Worm (Caenorhabditis elegans) whole organism, late embryonic: Measurements from ENCODE around the gene srbc-68.
A peak's percentile ranks its signal among the peaks of the same experiment; 100 is the strongest.
"Not testable (repeated sequence)": the region's sequence is repeated elsewhere in the genome, so short reads cannot be mapped to it uniquely, and the experiment has no call there.

ENCODE experiments used
- F13H6.1 ChIP-seq: sonication (generic microtip); optimal IDR thresholded peaks from 2 replicates; lab custom pipeline; 2016; ENCODE audit warnings: missing genetic modification characterization, missing compliant biosample characterization
- K02D7.2 ChIP-seq: sonication (generic microtip); optimal IDR thresholded peaks from 2 replicates; lab custom pipeline; 2017; ENCODE audit warnings: mild to moderate bottlenecking, missing genetic modification characterization, missing compliant biosample characterization
- T23F11.4 ChIP-seq: fragments of 200-800 bp; sonication (Bioruptor generic); optimal IDR thresholded peaks from 2 replicates; lab custom pipeline; 2018; ENCODE audit warnings: mild to moderate bottlenecking, missing genetic modification characterization, missing compliant biosample characterization
- ceh-14 ChIP-seq: sonication (generic microtip); optimal IDR thresholded peaks from 2 replicates; lab custom pipeline; 2016; ENCODE audit warnings: missing genotype, missing genetic modification characterization, missing compliant biosample characterization
- ceh-24 ChIP-seq: sonication (generic microtip); optimal IDR thresholded peaks from 2 replicates; lab custom pipeline; 2016; ENCODE audit warnings: mild to moderate bottlenecking, missing genetic modification characterization, missing compliant biosample characterization
- ceh-34 ChIP-seq: sonication (generic microtip); optimal IDR thresholded peaks from 2 replicates; lab custom pipeline; 2016; ENCODE audit warnings: mild to moderate bottlenecking, missing genetic modification characterization, missing compliant biosample characterization
- ceh-45 ChIP-seq: fragments of 200-800 bp; sonication (Bioruptor generic); IDR thresholded peaks from 2 replicates; pipeline ENCODE4 v1.3.6; 2022; ENCODE audit warnings: missing genetic modification reagents, missing genetic modification characterization, missing compliant biosample characterization
- ceh-48 ChIP-seq: sonication (generic microtip); optimal IDR thresholded peaks from 2 replicates; lab custom pipeline; 2016; ENCODE audit warnings: missing genetic modification characterization, inconsistent platforms, missing compliant biosample characterization
- ceh-6 ChIP-seq: fragments of 200-800 bp; sonication (Bioruptor generic); optimal IDR thresholded peaks from 2 replicates; lab custom pipeline; 2018; ENCODE audit warnings: mild to moderate bottlenecking, missing genetic modification characterization, missing compliant biosample characterization
- elt-2 ChIP-seq: sonication (generic microtip); optimal IDR thresholded peaks from 2 replicates; lab custom pipeline; 2016; ENCODE audit warnings: missing genetic modification reagents, missing genetic modification characterization, missing compliant biosample characterization
- elt-4 ChIP-seq: sonication (generic microtip); optimal IDR thresholded peaks from 2 replicates; lab custom pipeline; 2016; ENCODE audit warnings: missing genetic modification characterization, missing compliant biosample characterization
- eyg-1 ChIP-seq: sonication (generic microtip); optimal IDR thresholded peaks from 2 replicates; lab custom pipeline; 2016; ENCODE audit warnings: missing genotype, missing genetic modification characterization, missing compliant biosample characterization
- hlh-13 ChIP-seq: fragments of 200-800 bp; sonication (Bioruptor generic); optimal IDR thresholded peaks from 2 replicates; lab custom pipeline; 2018; ENCODE audit warnings: mild to moderate bottlenecking, missing genetic modification characterization, missing compliant biosample characterization
- hlh-6 ChIP-seq: sonication (generic microtip); optimal IDR thresholded peaks from 2 replicates; lab custom pipeline; 2016; ENCODE audit warnings: missing genotype, missing genetic modification characterization, missing compliant biosample characterization
- pha-2 ChIP-seq: sonication (generic microtip); optimal IDR thresholded peaks from 2 replicates; lab custom pipeline; 2017; ENCODE audit warnings: mild to moderate bottlenecking, missing genetic modification characterization, missing compliant biosample characterization
- ref-2 ChIP-seq: sonication (generic microtip); optimal IDR thresholded peaks from 2 replicates; lab custom pipeline; 2016; ENCODE audit warnings: missing genetic modification characterization, missing compliant biosample characterization
- sdc-2 ChIP-seq: sonication (generic microtip); optimal IDR thresholded peaks from 2 replicates; lab custom pipeline; 2016; ENCODE audit warnings: missing genotype, missing genetic modification characterization, missing compliant biosample characterization
- sox-4 ChIP-seq: sonication (generic microtip); optimal IDR thresholded peaks from 2 replicates; lab custom pipeline; 2017; ENCODE audit warnings: mild to moderate bottlenecking, missing genetic modification characterization, inconsistent platforms, missing compliant biosample characterization
- syd-9 ChIP-seq: sonication (generic microtip); optimal IDR thresholded peaks from 2 replicates; lab custom pipeline; 2016; ENCODE audit warnings: mild to moderate bottlenecking, missing genetic modification characterization, moderate library complexity, missing compliant biosample characterization
- tbx-7 ChIP-seq: sonication (generic microtip); optimal IDR thresholded peaks from 2 replicates; lab custom pipeline; 2016; ENCODE audit warnings: missing genotype, missing genetic modification characterization, missing compliant biosample characterization
- unc-55 ChIP-seq: sonication (generic microtip); optimal IDR thresholded peaks from 2 replicates; lab custom pipeline; 2017; ENCODE audit warnings: missing biosample characterization, missing genetic modification reagents, missing genetic modification characterization
- ztf-16 ChIP-seq: sonication (generic microtip); optimal IDR thresholded peaks from 2 replicates; lab custom pipeline; 2017; ENCODE audit warnings: missing genetic modification characterization, missing compliant biosample characterization

srbc-68 gene

ce11 chrV:3506252-3506651 is 40.2 kb downstream of the srbc-68 start, which contains the start of gene ugt-64:
TSS of gene ugt-64 (minus strand) at chrV:3506352.
- not testable (repeated sequence) for TF ChIP-seq ceh-45 (GFP tag; lab: Robert Waterston, UW); sox-4 (tag; lab: Kevin White, UChicago); ceh-34 (tag; lab: Kevin White, UChicago)

ce11 chrV:3505745-3506144 is 40.7 kb downstream of the srbc-68 start:
- TF ChIP-seq ceh-24 (tag; lab: Kevin White, UChicago) = no peak
- peak; percentile 91 for TF ChIP-seq elt-2 (tag; lab: Kevin White, UChicago)

- no peak for TF ChIP-seq sdc-2 (tag; lab: Kevin White, UChicago)
- no peak for TF ChIP-seq ztf-16 (tag; lab: Kevin White, UChicago)
- TF ChIP-seq F13H6.1 (tag; lab: Kevin White, UChicago) = no peak
- no peak for TF ChIP-seq ceh-34 (tag; lab: Kevin White, UChicago)
- TF ChIP-seq syd-9 (tag; lab: Kevin White, UChicago) = no peak
- no peak for TF ChIP-seq ceh-14 (tag; lab: Kevin White, UChicago)
Observed at ce11 chrV:3502038-3502437, 44.4 kb downstream of the srbc-68 start, which contains the start of the genes C07G3.8 and C07G3.10. TSS of gene C07G3.8 (minus strand) at chrV:3502138. TSS of gene C07G3.10 (plus strand) at chrV:3502307.

- no peak for TF ChIP-seq tbx-7 (tag; lab: Kevin White, UChicago)
- no peak for TF ChIP-seq ceh-6 (GFP tag; lab: Kevin White, UChicago)
- TF ChIP-seq K02D7.2 (tag; lab: Kevin White, UChicago) = no peak
- no peak for TF ChIP-seq ceh-14 (tag; lab: Kevin White, UChicago)
- TF ChIP-seq elt-4 (tag; lab: Kevin White, UChicago) = no peak
- no peak for TF ChIP-seq pha-2 (tag; lab: Kevin White, UChicago)
- TF ChIP-seq unc-55 = no peak
- no peak for TF ChIP-seq ceh-48 (tag; lab: Kevin White, UChicago)
- TF ChIP-seq hlh-6 (tag; lab: Kevin White, UChicago) = no peak
- no peak for TF ChIP-seq syd-9 (tag; lab: Kevin White, UChicago)
- no peak for TF ChIP-seq T23F11.4 (GFP tag; lab: Kevin White, UChicago)
- TF ChIP-seq hlh-13 (GFP tag; lab: Kevin White, UChicago) = no peak
- TF ChIP-seq ref-2 (tag; lab: Kevin White, UChicago) = no peak
- TF ChIP-seq eyg-1 (tag; lab: Kevin White, UChicago) = no peak
Observed at ce11 chrV:3496880-3497279, 49.5 kb downstream of the srbc-68 start, which contains the start of gene C07G3.15. TSS of gene C07G3.15 (minus strand) at chrV:3496980.
